Worm (Caenorhabditis elegans) whole organism, midembryonic: ENCODE measurements around the gene nhr-286.
A peak's percentile ranks its signal among the peaks of the same experiment; 100 is the strongest.

Source experiments
- T22C8.4 ChIP-seq: fragments of 200-800 bp; sonication (Bioruptor generic); IDR thresholded peaks from 2 replicates; pipeline ENCODE4 v1.3.6; 2022; ENCODE audit warnings: missing genetic modification characterization, missing compliant biosample characterization
- cog-1 ChIP-seq: sonication (generic microtip); optimal IDR thresholded peaks from 2 replicates; lab custom pipeline; 2016; ENCODE audit warnings: missing genetic modification characterization, missing compliant biosample characterization
- flt-1 ChIP-seq: fragments of 200-800 bp; sonication (Bioruptor generic); IDR thresholded peaks from 2 replicates; pipeline ENCODE4 v1.3.6; 2022; ENCODE audit warnings: missing genetic modification characterization, missing compliant biosample characterization
- klf-2 ChIP-seq: fragments of 200-800 bp; sonication (Bioruptor generic); conservative IDR thresholded peaks from 2 replicates; pipeline ENCODE4 v1.3.6; 2022; ENCODE audit warnings: missing genetic modification reagents, missing genetic modification characterization, missing compliant biosample characterization
- med-1 ChIP-seq: sonication (generic microtip); optimal IDR thresholded peaks from 2 replicates; lab custom pipeline; 2017; ENCODE audit warnings: missing genetic modification characterization, mild to moderate bottlenecking, missing compliant biosample characterization, antibody characterized with exemption, missing genetic modification reagents; ENCODE audit not compliant: insufficient read depth
- ref-1 ChIP-seq: fragments of 200-800 bp; sonication (Bioruptor generic); conservative IDR thresholded peaks from 2 replicates; pipeline ENCODE4 v1.3.6; 2022; ENCODE audit warnings: missing genetic modification reagents, missing genetic modification characterization, missing compliant biosample characterization
- tab-1 ChIP-seq: fragments of 200-800 bp; sonication (Bioruptor generic); IDR thresholded peaks from 2 replicates; pipeline ENCODE4 v1.3.6; 2022; ENCODE audit warnings: missing genetic modification characterization, missing compliant biosample characterization
- ztf-23 ChIP-seq: fragments of 200-800 bp; sonication (Bioruptor generic); IDR thresholded peaks from 2 replicates; pipeline ENCODE4 v1.3.6; 2022; ENCODE audit warnings: missing genetic modification reagents, missing genetic modification characterization, missing compliant biosample characterization
- ztf-29 ChIP-seq: fragments of 200-800 bp; sonication (Bioruptor generic); IDR thresholded peaks from 2 replicates; pipeline ENCODE4 v1.3.6; 2022; ENCODE audit warnings: missing genetic modification reagents, missing genetic modification characterization, missing compliant biosample characterization

ce11 chrV:7093720-7094401 lies 2.5 kb upstream of the nhr-286 start, which contains the start of gene nhr-135:
- TF ChIP-seq tab-1 (GFP tag; lab: Robert Waterston, UW) = no peak
- no peak for TF ChIP-seq ref-1 (GFP tag; lab: Robert Waterston, UW)
- TF ChIP-seq flt-1 (GFP tag; lab: Robert Waterston, UW) = no peak
- no peak for TF ChIP-seq cog-1 (tag; lab: Kevin White, UChicago)
- TF ChIP-seq ztf-29 (GFP tag; lab: Robert Waterston, UW) = no peak
- no peak for TF ChIP-seq klf-2
- TF ChIP-seq T22C8.4 (GFP tag; lab: Robert Waterston, UW) = peak; percentile 38; the same call in 1 of the 2 replicates
- no peak for TF ChIP-seq ztf-23
- TF ChIP-seq med-1 = no peak
